Worm (Caenorhabditis elegans) whole organism, mixed stage, embryonic: ENCODE results near the gene K08E4.2.

ENCODE experiments used
- M03D4.4 ChIP-seq: sonication (generic microtip); optimal IDR thresholded peaks from 2 replicates; lab custom pipeline; 2017; ENCODE audit warnings: mild to moderate bottlenecking, missing genetic modification characterization, missing compliant biosample characterization
- ces-1 ChIP-seq: fragments of 150-350 bp; optimal IDR thresholded peaks from 2 replicates; lab custom pipeline; 2014; ENCODE audit warnings: missing biosample characterization, missing genetic modification reagents, missing genetic modification characterization
- lsy-2 ChIP-seq: fragments of 150-350 bp; optimal IDR thresholded peaks from 2 replicates; lab custom pipeline; 2014; ENCODE audit warnings: missing biosample characterization, missing genetic modification characterization
- unc-62 ChIP-seq: fragments of 150-350 bp; optimal IDR thresholded peaks from 2 replicates; lab custom pipeline; 2014; ENCODE audit warnings: missing biosample characterization, missing genetic modification reagents, missing genetic modification characterization

- TF ChIP-seq ces-1 (GFP tag; lab: Kevin White, UChicago): no peak
- no peak for TF ChIP-seq M03D4.4
- no peak for TF ChIP-seq lsy-2 (tag; lab: Kevin White, UChicago)
- no peak for TF ChIP-seq unc-62 (GFP tag; lab: Kevin White, UChicago)
These were observed 40.0 kb upstream of the K08E4.2 start, which contains the start of gene mon-2 for ce11 chrIV:12096479-12096878.
